Worm (Caenorhabditis elegans): ENCODE results near the gene npp-21.

- TF ChIP-seq nhr-237 (tag; optimal IDR thresholded peaks at IDR 0.05) = no peak
- TF ChIP-seq pqm-1 (tag; optimal IDR thresholded peaks at IDR 0.05) = no peak
- no peak for TF ChIP-seq nhr-11 (tag; optimal IDR thresholded peaks at IDR 0.05)
- no peak for TF ChIP-seq mdl-1 (tag; optimal IDR thresholded peaks at IDR 0.05)
- no peak for TF ChIP-seq ztf-11 (tag; optimal IDR thresholded peaks at IDR 0.05)
- TF ChIP-seq zag-1 (tag; optimal IDR thresholded peaks at IDR 0.05) = no peak
- no peak for TF ChIP-seq ztf-4 (tag; optimal IDR thresholded peaks at IDR 0.05)
- TF ChIP-seq lsy-2 (tag; optimal IDR thresholded peaks at IDR 0.05) = no peak
- TF ChIP-seq lir-3 (tag; optimal IDR thresholded peaks at IDR 0.05; ENCODE audit: poor library complexity) = no peak
- no peak for TF ChIP-seq unc-62 (GFP tag; optimal IDR thresholded peaks at IDR 0.05)
- no peak for TF ChIP-seq sox-4 (tag; optimal IDR thresholded peaks at IDR 0.05)
- TF ChIP-seq aly-2 (tag; optimal IDR thresholded peaks at IDR 0.05) = no peak
- no peak for TF ChIP-seq ama-1 (optimal IDR thresholded peaks at IDR 0.05)
These were observed 14.9 kb downstream of the npp-21 start for ce11 chrII:7614334-7614733.
